Worm (Caenorhabditis elegans): ENCODE measurements around the gene srd-55.

DNA sequence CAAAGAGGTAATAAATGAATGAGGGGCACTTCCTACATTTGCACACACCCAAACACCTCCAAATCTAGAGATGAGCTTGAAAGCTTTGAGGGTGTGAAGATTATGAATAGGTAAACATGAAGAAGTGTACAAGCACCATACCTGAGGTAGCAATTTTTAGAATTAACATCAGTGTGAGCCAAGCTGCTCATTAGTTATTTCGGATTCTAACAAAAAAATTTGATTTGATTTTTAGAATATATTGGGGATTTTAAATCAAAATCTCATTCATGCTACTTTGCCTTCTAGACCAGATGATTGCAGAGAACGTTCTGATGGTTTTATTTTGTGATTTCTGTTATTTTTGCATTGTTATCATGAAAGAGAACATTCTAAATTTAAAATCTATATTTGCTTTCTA, 5.5 kb downstream of the srd-55 start:
- TF ChIP-seq nhr-11 (tag; optimal IDR thresholded peaks at IDR 0.05) (no peak), zag-1 (tag; optimal IDR thresholded peaks at IDR 0.05) (no peak), pha-4 (tag; optimal IDR thresholded peaks at IDR 0.05) (no peak), lin-39 (tag; optimal IDR thresholded peaks at IDR 0.05) (no peak), fos-1 (tag; optimal IDR thresholded peaks at IDR 0.05) (no peak), egl-27 (tag; optimal IDR thresholded peaks at IDR 0.05) (no peak)

All from whole organism, L3 larva.